Worm (Caenorhabditis elegans) whole organism, L2 larva: ENCODE data around the gene F56C3.10.
"Not testable (repeated sequence)": the region's sequence is repeated elsewhere in the genome, so short reads cannot be mapped to it uniquely, and the experiment has no call there.

ENCODE experiments used
- F13H6.1 ChIP-seq: sonication (generic microtip); optimal IDR thresholded peaks from 2 replicates; lab custom pipeline; 2016; ENCODE audit warnings: missing genetic modification characterization, missing compliant biosample characterization
- Y55F3AM.14 ChIP-seq: fragments of 200-800 bp; sonication (Bioruptor generic); optimal IDR thresholded peaks from 2 replicates; lab custom pipeline; 2018; ENCODE audit warnings: mild to moderate bottlenecking, missing genetic modification characterization, missing compliant biosample characterization
- ZK546.5 ChIP-seq: sonication (generic microtip); optimal IDR thresholded peaks from 2 replicates; lab custom pipeline; 2017; ENCODE audit warnings: missing biosample characterization, missing genetic modification characterization
- alr-1 ChIP-seq: fragments of 150-350 bp; optimal IDR thresholded peaks from 2 replicates; lab custom pipeline; 2014; ENCODE audit warnings: missing biosample characterization, missing genetic modification characterization
- ama-1 ChIP-seq: fragments of 150-350 bp; optimal IDR thresholded peaks from 2 replicates; lab custom pipeline; 2018; ENCODE audit warnings: inconsistent platforms
- blmp-1 ChIP-seq: sonication (generic microtip); optimal IDR thresholded peaks from 2 replicates; lab custom pipeline; 2017; ENCODE audit warnings: missing genetic modification characterization, mild to moderate bottlenecking, missing compliant biosample characterization, antibody characterized with exemption, moderate library complexity; ENCODE audit not compliant: insufficient read depth
- ceh-16 ChIP-seq: fragments of 150-350 bp; optimal IDR thresholded peaks from 2 replicates; lab custom pipeline; 2014; ENCODE audit warnings: missing biosample characterization, missing genetic modification characterization
- ceh-82 ChIP-seq: fragments of 150-350 bp; optimal IDR thresholded peaks from 2 replicates; lab custom pipeline; 2014; ENCODE audit warnings: missing biosample characterization, missing genetic modification characterization
- crh-2 ChIP-seq: sonication (generic microtip); optimal IDR thresholded peaks from 2 replicates; lab custom pipeline; 2017; ENCODE audit warnings: missing biosample characterization, missing genetic modification characterization
- dmd-4 ChIP-seq: sonication (generic microtip); optimal IDR thresholded peaks from 2 replicates; lab custom pipeline; 2017; ENCODE audit warnings: missing biosample characterization, missing genetic modification characterization
- egl-27 ChIP-seq: sonication (generic microtip); optimal IDR thresholded peaks from 3 replicates; lab custom pipeline; 2017; ENCODE audit warnings: missing biosample characterization, missing genetic modification reagents, missing genetic modification characterization
- elt-1 ChIP-seq: fragments of 150-350 bp; optimal IDR thresholded peaks from 2 replicates; lab custom pipeline; 2014; ENCODE audit warnings: missing biosample characterization, missing genetic modification characterization
- elt-3 ChIP-seq: sonication (generic microtip); optimal IDR thresholded peaks from 2 replicates; lab custom pipeline; 2017; ENCODE audit warnings: missing biosample characterization, missing genetic modification characterization
- gmeb-1 ChIP-seq: fragments of 150-350 bp; optimal IDR thresholded peaks from 2 replicates; lab custom pipeline; 2014; ENCODE audit warnings: missing biosample characterization, missing genetic modification characterization
- lsy-2 ChIP-seq, 2 experiments: fragments of 150-350 bp in 1 of 2; sonication (generic microtip) in 1 of 2; optimal IDR thresholded peaks; 2 replicates each; lab custom pipeline; 2014 to 2017; ENCODE audit warnings: missing biosample characterization in 2 of 2, missing genetic modification characterization in 2 of 2
- mbf-1 ChIP-seq: sonication (generic microtip); optimal IDR thresholded peaks from 2 replicates; lab custom pipeline; 2017; ENCODE audit warnings: missing biosample characterization, missing genetic modification characterization
- mdl-1 ChIP-seq, 2 experiments: fragments of 150-350 bp in 1 of 2; sonication (generic microtip) in 1 of 2; optimal IDR thresholded peaks; 2 replicates each; lab custom pipeline; 2017; ENCODE audit warnings: missing biosample characterization in 2 of 2, missing genetic modification characterization in 2 of 2
- nhr-10 ChIP-seq: sonication (generic microtip); optimal IDR thresholded peaks from 2 replicates; lab custom pipeline; 2017; ENCODE audit warnings: missing biosample characterization, missing genetic modification characterization
- nhr-11 ChIP-seq: fragments of 150-350 bp; optimal IDR thresholded peaks from 2 replicates; lab custom pipeline; 2014; ENCODE audit warnings: missing biosample characterization, missing genetic modification characterization
- nhr-129 ChIP-seq: fragments of 150-350 bp; optimal IDR thresholded peaks from 2 replicates; lab custom pipeline; 2014; ENCODE audit warnings: missing biosample characterization, missing genetic modification characterization
- nhr-21 ChIP-seq: fragments of 150-350 bp; optimal IDR thresholded peaks from 2 replicates; lab custom pipeline; 2014; ENCODE audit warnings: missing biosample characterization, missing genetic modification characterization
- nhr-23 ChIP-seq: fragments of 150-350 bp; optimal IDR thresholded peaks from 2 replicates; lab custom pipeline; 2014; ENCODE audit warnings: missing biosample characterization, missing genetic modification reagents, missing genetic modification characterization
- nhr-237 ChIP-seq: fragments of 150-350 bp; optimal IDR thresholded peaks from 2 replicates; lab custom pipeline; 2014; ENCODE audit warnings: missing biosample characterization, missing genetic modification characterization
- nhr-6 ChIP-seq: fragments of 150-350 bp; optimal IDR thresholded peaks from 2 replicates; lab custom pipeline; 2014; ENCODE audit warnings: missing biosample characterization, missing genetic modification characterization
- nhr-77 ChIP-seq: fragments of 150-350 bp; optimal IDR thresholded peaks from 2 replicates; lab custom pipeline; 2014; ENCODE audit warnings: missing biosample characterization, missing genetic modification characterization
- peb-1 ChIP-seq: fragments of 150-350 bp; optimal IDR thresholded peaks from 2 replicates; lab custom pipeline; 2014; ENCODE audit warnings: missing biosample characterization, missing genetic modification characterization
- sem-4 ChIP-seq: fragments of 150-350 bp; optimal IDR thresholded peaks from 2 replicates; lab custom pipeline; 2014; ENCODE audit warnings: missing biosample characterization, missing genetic modification reagents, missing genetic modification characterization
- sma-3 ChIP-seq: sonication (generic microtip); optimal IDR thresholded peaks from 2 replicates; lab custom pipeline; 2016; ENCODE audit warnings: missing genetic modification reagents, missing genetic modification characterization, missing compliant biosample characterization
- sma-9 ChIP-seq, 2 experiments: fragments of 150-350 bp in 1 of 2; sonication (generic microtip) in 1 of 2; optimal IDR thresholded peaks; 2 replicates each; lab custom pipeline; 2014 to 2016; ENCODE audit warnings: missing genetic modification characterization in 2 of 2, mild to moderate bottlenecking in 1 of 2, missing biosample characterization in 1 of 2, missing compliant biosample characterization in 1 of 2, missing genetic modification reagents in 1 of 2, moderate library complexity in 1 of 2
- snpc-4 ChIP-seq: fragments of 150-350 bp; optimal IDR thresholded peaks from 2 replicates; lab custom pipeline; 2014; ENCODE audit warnings: missing biosample characterization, missing genetic modification characterization
- unc-39 ChIP-seq: fragments of 150-350 bp; optimal IDR thresholded peaks from 2 replicates; lab custom pipeline; 2014; ENCODE audit warnings: missing biosample characterization, missing genetic modification characterization
- unc-55 ChIP-seq: fragments of 150-350 bp; sonication (generic microtip); optimal IDR thresholded peaks from 3 replicates; lab custom pipeline; 2014; ENCODE audit warnings: missing biosample characterization, missing genetic modification reagents, missing genetic modification characterization
- zag-1 ChIP-seq: fragments of 150-350 bp; optimal IDR thresholded peaks from 2 replicates; lab custom pipeline; 2014; ENCODE audit warnings: missing biosample characterization, missing genetic modification characterization
- ztf-11 ChIP-seq: sonication (generic microtip); optimal IDR thresholded peaks from 2 replicates; lab custom pipeline; 2017; ENCODE audit warnings: missing biosample characterization, missing genetic modification characterization

F56C3.10 gene

ce11 chrX:1412844-1413243, 31.4 kb upstream of the F56C3.10 start, which contains the start of gene srh-19:
TSS of gene srh-19 (plus strand) at chrX:1413144.
- no peak for TF ChIP-seq zag-1 (tag; lab: Kevin White, UChicago)
- TF ChIP-seq lsy-2 (tag; optimal IDR thresholded peaks at IDR 0.05; lab: Kevin White, UChicago), result no peak
- no peak for TF ChIP-seq sem-4 (tag; lab: Kevin White, UChicago)
- no peak for TF ChIP-seq gmeb-1
- TF ChIP-seq nhr-237 (tag; lab: Kevin White, UChicago), result no peak
- no peak for TF ChIP-seq egl-27 (tag; lab: Kevin White, UChicago)
- no peak for TF ChIP-seq mdl-1 (tag; optimal IDR thresholded peaks at IDR 0.05; lab: Kevin White, UChicago)
- TF ChIP-seq nhr-21 (tag; lab: Kevin White, UChicago), result no peak
- no peak for TF ChIP-seq alr-1 (tag; lab: Kevin White, UChicago)
- TF ChIP-seq peb-1 (tag; lab: Kevin White, UChicago), result no peak

- TF ChIP-seq nhr-237 (tag; lab: Kevin White, UChicago) (no peak), egl-27 (tag; lab: Kevin White, UChicago) (no peak), ZK546.5 (tag; lab: Kevin White, UChicago) (no peak), ama-1 (lab: Kevin White, UChicago) (no peak), crh-2 (tag; lab: Kevin White, UChicago) (no peak), snpc-4 (no peak), elt-3 (tag; lab: Kevin White, UChicago) (no peak), Y55F3AM.14 (no peak), F13H6.1 (no peak), ztf-11 (tag; lab: Kevin White, UChicago) (no peak)
Observed at ce11 chrX:1410552-1410951, 29.1 kb upstream of the F56C3.10 start, which contains the start of gene abu-2. TSS of gene abu-2 (minus strand) at chrX:1410652.

ce11 chrX:1409224-1409623, 27.8 kb upstream of the F56C3.10 start:
- no peak for TF ChIP-seq snpc-4
- TF ChIP-seq unc-55 (GFP tag; lab: Kevin White, UChicago), result no peak
- no peak for TF ChIP-seq nhr-10
- TF ChIP-seq unc-39, result no peak
- no peak for TF ChIP-seq nhr-23
- no peak for TF ChIP-seq sma-3 (GFP tag; lab: Kevin White, UChicago)
- TF ChIP-seq mbf-1 (tag; lab: Kevin White, UChicago), result no peak

ce11 chrX:1403971-1404370, 22.5 kb upstream of the F56C3.10 start, which contains the start of gene ZK402.1:
TSS of gene ZK402.1 (plus strand) at chrX:1404271.
- not testable (repeated sequence) for TF ChIP-seq mbf-1 (tag; lab: Kevin White, UChicago); F13H6.1; nhr-11 (tag; lab: Kevin White, UChicago)

ce11 chrX:1403444-1403843, 22.0 kb upstream of the F56C3.10 start, which contains the start of gene ZK402.2:
TSS of gene ZK402.2 (plus strand) at chrX:1403744.
- not testable (repeated sequence) for TF ChIP-seq nhr-11 (tag; lab: Kevin White, UChicago); elt-3 (tag; lab: Kevin White, UChicago); elt-1
- TF ChIP-seq, all 48 proteins: peak for 0; not testable (repeated sequence) for 48

- no peak for TF ChIP-seq snpc-4
- TF ChIP-seq ceh-16, result no peak
- TF ChIP-seq nhr-129, result no peak
- TF ChIP-seq alr-1 (tag; lab: Kevin White, UChicago), result no peak
- no peak for TF ChIP-seq elt-3 (tag; lab: Kevin White, UChicago)
Observed at ce11 chrX:1401259-1401658, 19.8 kb upstream of the F56C3.10 start, which contains the start of gene ZK402.5. TSS of gene ZK402.5 (minus strand) at chrX:1401359.

ce11 chrX:1397516-1397915, 16.1 kb upstream of the F56C3.10 start, which contains the start of gene H39E20.1:
TSS of gene H39E20.1 (minus strand) at chrX:1397616.
- TF ChIP-seq dmd-4 (tag; lab: Kevin White, UChicago) (no peak), alr-1 (tag; lab: Kevin White, UChicago) (no peak), blmp-1 (tag; lab: Kevin White, UChicago) (no peak), ceh-82 (tag; lab: Kevin White, UChicago) (no peak), gmeb-1 (no peak), nhr-77 (no peak), sma-9 (GFP tag; optimal IDR thresholded peaks at IDR 0.05; lab: Kevin White, UChicago) (no peak), sma-9 (tag; optimal IDR thresholded peaks at IDR 0.05; lab: Kevin White, UChicago) (no peak), nhr-23 (no peak), mdl-1 (tag; optimal IDR thresholded peaks at IDR 0.05; lab: Kevin White, UChicago) (no peak), snpc-4 (no peak), zag-1 (tag; lab: Kevin White, UChicago) (no peak), peb-1 (tag; lab: Kevin White, UChicago) (no peak), nhr-6 (tag; lab: Kevin White, UChicago) (no peak), nhr-21 (tag; lab: Kevin White, UChicago) (no peak), nhr-129 (no peak)
- TF ChIP-seq, all 48 proteins: peak for 0
